Fruit fly (Drosophila melanogaster) whole organism, embryonic: ENCODE data around the gene CG3679.

ENCODE experiments used
- Adf1 ChIP-seq: fragments of 200-800 bp; sonication (Bioruptor generic); IDR thresholded peaks from 2 replicates; pipeline ENCODE4 v1.3.6; 2022; ENCODE audit warnings: missing biosample characterization, missing genetic modification characterization
- Atf3 ChIP-seq: fragments of 200-800 bp; sonication (Bioruptor generic); optimal IDR thresholded peaks from 3 replicates; lab custom pipeline; 2016; ENCODE audit warnings: missing biosample characterization, missing genetic modification characterization
- Blimp-1 ChIP-seq: fragments of 200-800 bp; sonication (Bioruptor generic); optimal IDR thresholded peaks from 3 replicates; lab custom pipeline; 2018; ENCODE audit warnings: missing biosample characterization, missing genetic modification characterization, mild to moderate bottlenecking, moderate library complexity, missing genetic modification reagents
- CG10462 ChIP-seq: fragments of 200-800 bp; sonication (Bioruptor generic); optimal IDR thresholded peaks from 2 replicates; lab custom pipeline; 2016; ENCODE audit warnings: missing biosample characterization, missing genetic modification characterization
- CG10654 ChIP-seq: fragments of 200-800 bp; sonication (Bioruptor generic); optimal IDR thresholded peaks from 2 replicates; lab custom pipeline; 2016; ENCODE audit warnings: missing biosample characterization, missing genetic modification characterization
- CG11723 ChIP-seq: fragments of 200-800 bp; sonication (Bioruptor generic); optimal IDR thresholded peaks from 2 replicates; lab custom pipeline; 2017; ENCODE audit warnings: missing biosample characterization, mild to moderate bottlenecking, missing genetic modification characterization
- CG12659 ChIP-seq: fragments of 200-800 bp; sonication (Bioruptor generic); optimal IDR thresholded peaks from 3 replicates; lab custom pipeline; 2017; ENCODE audit warnings: mild to moderate bottlenecking, missing biosample characterization, missing genetic modification reagents, missing genetic modification characterization
- CG12744 ChIP-seq: fragments of 200-800 bp; sonication (Bioruptor generic); optimal IDR thresholded peaks from 2 replicates; lab custom pipeline; 2016; ENCODE audit warnings: missing biosample characterization, missing genetic modification characterization
- CG13424 ChIP-seq: fragments of 200-800 bp; sonication (Bioruptor generic); optimal IDR thresholded peaks from 2 replicates; lab custom pipeline; 2019; ENCODE audit warnings: missing biosample characterization, mild to moderate bottlenecking, missing genetic modification characterization, moderate library complexity
- CG15011 ChIP-seq: fragments of 200-800 bp; sonication (Bioruptor generic); optimal IDR thresholded peaks from 3 replicates; lab custom pipeline; 2018; ENCODE audit warnings: missing biosample characterization, mild to moderate bottlenecking, missing genetic modification characterization
- CG1647 ChIP-seq: fragments of 200-800 bp; sonication (Bioruptor generic); optimal IDR thresholded peaks from 3 replicates; lab custom pipeline; 2016; ENCODE audit warnings: missing biosample characterization, missing genetic modification characterization
- CG16813 ChIP-seq: fragments of 200-800 bp; sonication (Bioruptor generic); IDR thresholded peaks from 3 replicates; pipeline ENCODE4 v1.3.6; 2022; ENCODE audit warnings: missing biosample characterization, missing genetic modification characterization; ENCODE audit not compliant: partially characterized antibody
- CG17361 ChIP-seq: fragments of 200-800 bp; sonication (Bioruptor generic); IDR thresholded peaks from 3 replicates; pipeline ENCODE4 v1.3.6; 2022; ENCODE audit warnings: missing biosample characterization, missing genetic modification characterization
- CG18262 ChIP-seq: fragments of 200-800 bp; optimal IDR thresholded peaks from 3 replicates; lab custom pipeline; 2019; ENCODE audit warnings: missing biosample characterization, mild to moderate bottlenecking, missing genetic modification characterization, moderate library complexity
- CG2120 ChIP-seq: fragments of 200-800 bp; sonication (Bioruptor generic); optimal IDR thresholded peaks from 3 replicates; lab custom pipeline; 2016; ENCODE audit warnings: missing biosample characterization, missing genetic modification characterization
- CG2199 ChIP-seq: fragments of 200-800 bp; sonication (Bioruptor generic); IDR thresholded peaks from 3 replicates; pipeline ENCODE4 v1.3.6; 2022; ENCODE audit warnings: missing biosample characterization, missing genetic modification characterization
- CG2202 ChIP-seq: fragments of 200-800 bp; sonication (Bioruptor generic); optimal IDR thresholded peaks from 2 replicates; lab custom pipeline; 2018; ENCODE audit warnings: missing biosample characterization, mild to moderate bottlenecking, missing genetic modification characterization
- CG31441 ChIP-seq: fragments of 200-800 bp; sonication (Bioruptor generic); IDR thresholded peaks from 2 replicates; pipeline ENCODE4 v1.3.6; 2022; ENCODE audit warnings: missing biosample characterization, missing genetic modification characterization
- CG3163 ChIP-seq: fragments of 200-800 bp; sonication (Bioruptor generic); optimal IDR thresholded peaks from 3 replicates; lab custom pipeline; 2016; ENCODE audit warnings: missing biosample characterization, missing genetic modification characterization
- CG33213 ChIP-seq: fragments of 200-800 bp; sonication (Bioruptor generic); optimal IDR thresholded peaks from 3 replicates; lab custom pipeline; 2016; ENCODE audit warnings: missing biosample characterization, missing genetic modification characterization
- CG33557 ChIP-seq: fragments of 200-800 bp; sonication (Bioruptor generic); optimal IDR thresholded peaks from 2 replicates; lab custom pipeline; 2019; ENCODE audit warnings: missing biosample characterization, mild to moderate bottlenecking, missing genetic modification characterization, moderate library complexity
- CG4404 ChIP-seq: fragments of 200-800 bp; sonication (Bioruptor generic); IDR thresholded peaks from 2 replicates; pipeline ENCODE4 v1.3.6; 2022; ENCODE audit warnings: missing biosample characterization, missing genetic modification characterization
- CG8765 ChIP-seq: fragments of 200-800 bp; sonication (Bioruptor generic); IDR thresholded peaks from 2 replicates; pipeline ENCODE4 v1.3.6; 2022; ENCODE audit warnings: missing biosample characterization, missing genetic modification characterization
- CG9727 ChIP-seq: fragments of 200-800 bp; sonication (Bioruptor generic); optimal IDR thresholded peaks from 3 replicates; lab custom pipeline; 2017; ENCODE audit warnings: missing biosample characterization, mild to moderate bottlenecking, missing genetic modification characterization
- CG9817 ChIP-seq: fragments of 200-800 bp; sonication (Bioruptor generic); optimal IDR thresholded peaks from 2 replicates; lab custom pipeline; 2018; ENCODE audit warnings: missing biosample characterization, mild to moderate bottlenecking, missing genetic modification characterization, moderate library complexity
- Dref ChIP-seq: fragments of 200-800 bp; sonication (Bioruptor generic); IDR thresholded peaks from 2 replicates; pipeline ENCODE4 v1.3.6; 2022; ENCODE audit warnings: missing biosample characterization, missing genetic modification characterization
- E2f1 ChIP-seq: fragments of 200-800 bp; sonication (Bioruptor generic); IDR thresholded peaks from 2 replicates; pipeline ENCODE4 v1.3.6; 2022; ENCODE audit warnings: missing biosample characterization, missing genetic modification characterization
- HLHmδ ChIP-seq: fragments of 200-800 bp; sonication (Bioruptor generic); optimal IDR thresholded peaks from 2 replicates; lab custom pipeline; 2018; ENCODE audit warnings: missing biosample characterization, mild to moderate bottlenecking, missing genetic modification characterization, moderate library complexity
- Hr51 ChIP-seq, 2 experiments: fragments of 200-800 bp; sonication (Bioruptor generic); optimal IDR thresholded peaks; 2 replicates in 1 of 2; 3 replicates in 1 of 2; lab custom pipeline; 2016 to 2018; ENCODE audit warnings: missing biosample characterization in 2 of 2, missing genetic modification characterization in 2 of 2, mild to moderate bottlenecking in 1 of 2, moderate library complexity in 1 of 2
- MTF-1 ChIP-seq: fragments of 200-800 bp; sonication (Bioruptor generic); optimal IDR thresholded peaks from 2 replicates; lab custom pipeline; 2018; ENCODE audit warnings: missing biosample characterization, mild to moderate bottlenecking, missing genetic modification characterization, borderline replicate concordance
- Side ChIP-seq: fragments of 200-800 bp; sonication (Bioruptor generic); optimal IDR thresholded peaks from 2 replicates; lab custom pipeline; 2016; ENCODE audit warnings: missing biosample characterization, missing genetic modification characterization
- Six4 ChIP-seq: fragments of 200-800 bp; sonication (Bioruptor generic); optimal IDR thresholded peaks from 2 replicates; lab custom pipeline; 2016; ENCODE audit warnings: missing biosample characterization, missing genetic modification characterization
- Sry-β ChIP-seq: fragments of 200-800 bp; sonication (Bioruptor generic); optimal IDR thresholded peaks from 2 replicates; lab custom pipeline; 2018; ENCODE audit warnings: missing biosample characterization, mild to moderate bottlenecking, missing genetic modification characterization, moderate library complexity
- Sry-δ ChIP-seq: fragments of 200-800 bp; sonication (Bioruptor generic); optimal IDR thresholded peaks from 2 replicates; lab custom pipeline; 2016; ENCODE audit warnings: missing biosample characterization, missing genetic modification characterization
- ab ChIP-seq: fragments of 200-800 bp; sonication (Bioruptor generic); optimal IDR thresholded peaks from 2 replicates; lab custom pipeline; 2016; ENCODE audit warnings: missing biosample characterization, missing genetic modification characterization
- bsh ChIP-seq, 2 experiments: fragments of 200-800 bp; sonication (Bioruptor generic); optimal IDR thresholded peaks; 2 replicates each; lab custom pipeline; 2017 to 2018; ENCODE audit warnings: mild to moderate bottlenecking in 2 of 2, missing biosample characterization in 2 of 2, missing genetic modification characterization in 2 of 2, moderate library complexity in 1 of 2
- cas ChIP-seq: fragments of 200-800 bp; sonication (Bioruptor generic); IDR thresholded peaks from 2 replicates; pipeline ENCODE4 v1.3.6; 2022; ENCODE audit warnings: missing biosample characterization, missing genetic modification characterization
- grau ChIP-seq: fragments of 200-800 bp; optimal IDR thresholded peaks from 3 replicates; lab custom pipeline; 2019; ENCODE audit warnings: missing biosample characterization, mild to moderate bottlenecking, missing genetic modification characterization, moderate library complexity
- grn ChIP-seq: fragments of 200-800 bp; sonication (Bioruptor generic); optimal IDR thresholded peaks from 3 replicates; lab custom pipeline; 2017; ENCODE audit warnings: missing biosample characterization, missing genetic modification characterization
- ind ChIP-seq: fragments of 200-800 bp; sonication (Bioruptor generic); optimal IDR thresholded peaks from 3 replicates; lab custom pipeline; 2016; ENCODE audit warnings: missing biosample characterization, missing genetic modification characterization
- lilli ChIP-seq: fragments of 200-800 bp; sonication (Bioruptor generic); optimal IDR thresholded peaks from 3 replicates; lab custom pipeline; 2016; ENCODE audit warnings: missing biosample characterization, missing genetic modification characterization
- lola ChIP-seq, 3 experiments: fragments of >200 bp in 2 of 3; fragments of 200-800 bp in 1 of 3; sonication (Bioruptor generic) in 1 of 3; optimal IDR thresholded peaks; 2 replicates each; lab custom pipeline; 2017 to 2019; ENCODE audit warnings: missing biosample characterization in 3 of 3, missing genetic modification characterization in 3 of 3, mild to moderate bottlenecking in 1 of 3, moderate library complexity in 1 of 3
- peb ChIP-seq: fragments of 200-800 bp; sonication (Bioruptor generic); IDR thresholded peaks from 2 replicates; pipeline ENCODE4 v1.3.6; 2022; ENCODE audit warnings: missing biosample characterization, missing genetic modification characterization
- slbo ChIP-seq: fragments of 200-800 bp; sonication (Bioruptor generic); IDR thresholded peaks from 2 replicates; pipeline ENCODE4 v1.3.6; 2022; ENCODE audit warnings: missing biosample characterization, missing genetic modification characterization
- ssp ChIP-seq: fragments of 200-800 bp; sonication (Bioruptor generic); IDR thresholded peaks from 2 replicates; pipeline ENCODE4 v1.3.6; 2022; ENCODE audit warnings: missing biosample characterization, missing genetic modification characterization
- sug ChIP-seq: fragments of 200-800 bp; optimal IDR thresholded peaks from 2 replicates; lab custom pipeline; 2019; ENCODE audit warnings: missing biosample characterization, mild to moderate bottlenecking, missing genetic modification characterization, moderate library complexity
- tap ChIP-seq: fragments of 200-800 bp; optimal IDR thresholded peaks from 3 replicates; lab custom pipeline; 2019; ENCODE audit warnings: missing biosample characterization, mild to moderate bottlenecking, missing genetic modification characterization, moderate library complexity
- tio ChIP-seq: fragments of 200-800 bp; sonication (Bioruptor generic); optimal IDR thresholded peaks from 2 replicates; lab custom pipeline; 2017; ENCODE audit warnings: missing biosample characterization, missing genetic modification characterization, inconsistent platforms
- tup ChIP-seq: fragments of 200-800 bp; sonication (Bioruptor generic); optimal IDR thresholded peaks from 2 replicates; lab custom pipeline; 2016; ENCODE audit warnings: missing biosample characterization, mild to moderate bottlenecking, missing genetic modification characterization, moderate library complexity
- twi ChIP-seq: fragments of 200-800 bp; optimal IDR thresholded peaks from 2 replicates; lab custom pipeline; 2019; ENCODE audit warnings: missing biosample characterization, mild to moderate bottlenecking, missing genetic modification characterization, moderate library complexity
- vnd ChIP-seq: fragments of 200-800 bp; sonication (Bioruptor generic); IDR thresholded peaks from 3 replicates; pipeline ENCODE4 v1.3.6; 2022; ENCODE audit warnings: missing biosample characterization, missing genetic modification characterization; ENCODE audit not compliant: partially characterized antibody

Gene CG3679

dm6 chrX:16285186-16285585 is 18.5 kb upstream of the CG3679 start (continued):
- TF ChIP-seq tup (no peak), CG2199 (GFP tag; lab: Robert Waterston, UW) (no peak), CG12659 (GFP tag; lab: Kevin White, UChicago) (peak; percentile 6), sug (tag; lab: Kevin White, UChicago) (peak; percentile 4), HLHmδ (GFP tag; lab: Kevin White, UChicago) (no peak), slbo (GFP tag; lab: Robert Waterston, UW) (peak; percentile 55), Six4 (GFP tag; lab: Kevin White, UChicago) (no peak), grau (peak; percentile 91), Adf1 (GFP tag; lab: Robert Waterston, UW) (no peak), ab (GFP tag; lab: Kevin White, UChicago) (no peak), CG10654 (GFP tag; lab: Kevin White, UChicago) (no peak), ssp (GFP tag; lab: Robert Waterston, UW) (no peak), CG16813 (GFP tag; lab: Robert Waterston, UW) (no peak), CG31441 (peak; percentile 41), CG3163 (GFP tag; lab: Kevin White, UChicago) (no peak), CG9817 (tag; lab: Kevin White, UChicago) (no peak), CG1647 (no peak), CG15011 (GFP tag; lab: Kevin White, UChicago) (no peak), lola (GFP tag; optimal IDR thresholded peaks at IDR 0.05; lab: Kevin White, UChicago) (peak in 1 of 3 experiments; percentile 6), Blimp-1 (peak; percentile 18), Sry-β (GFP tag; lab: Kevin White, UChicago) (no peak), Hr51 (GFP tag; optimal IDR thresholded peaks at IDR 0.05; lab: Kevin White, UChicago) (peak in 1 of 2 experiments; percentile 35), CG4404 (GFP tag; lab: Robert Waterston, UW) (no peak), twi (no peak), tap (tag; lab: Kevin White, UChicago) (no peak), vnd (no peak), CG8765 (GFP tag; lab: Robert Waterston, UW) (no peak), CG33213 (GFP tag; lab: Kevin White, UChicago) (no peak), ind (GFP tag; lab: Kevin White, UChicago) (peak; percentile 2), CG10462 (GFP tag; lab: Kevin White, UChicago) (no peak), grn (GFP tag; lab: Kevin White, UChicago) (no peak), tio (GFP tag; lab: Kevin White, UChicago) (no peak), Sry-δ (GFP tag; lab: Kevin White, UChicago) (no peak), CG11723 (GFP tag; lab: Kevin White, UChicago) (no peak), CG2202 (tag; lab: Kevin White, UChicago) (no peak), CG13424 (tag; lab: Kevin White, UChicago) (peak; percentile 37), CG12744 (GFP tag; lab: Kevin White, UChicago) (no peak), Dref (GFP tag; lab: Robert Waterston, UW) (no peak), CG9727 (GFP tag; lab: Kevin White, UChicago) (peak; percentile 19), lilli (peak; percentile 24), CG17361 (0 out of 3 replicates have a peak, but pooled peaks have one; percentile 33), Atf3 (GFP tag; lab: Kevin White, UChicago) (no peak), bsh (GFP tag; optimal IDR thresholded peaks at IDR 0.05; lab: Kevin White, UChicago) (peak in 1 of 2 experiments; percentile 38), Side (GFP tag; lab: Kevin White, UChicago) (no peak), CG18262 (tag; lab: Kevin White, UChicago) (peak; percentile 36), MTF-1 (GFP tag; lab: Kevin White, UChicago) (no peak), cas (GFP tag; lab: Robert Waterston, UW) (no peak), CG33557 (no peak), E2f1 (GFP tag; lab: Robert Waterston, UW) (no peak), CG2120 (GFP tag; lab: Kevin White, UChicago) (peak; percentile 39), peb (no peak)
